Worm (Caenorhabditis elegans): ENCODE results near the gene ceh-48.

ce11 chrIV:6767240-6767639, 44.7 kb upstream of the ceh-48 start:
- TF ChIP-seq unc-62 (GFP tag; optimal IDR thresholded peaks at IDR 0.05) (no peak), dmd-4 (tag; optimal IDR thresholded peaks at IDR 0.05) (no peak), ceh-82 (tag; optimal IDR thresholded peaks at IDR 0.05) (no peak), zag-1 (tag; optimal IDR thresholded peaks at IDR 0.05) (peak; percentile 63), sem-4 (tag; optimal IDR thresholded peaks at IDR 0.05) (no peak), ztf-11 (tag; optimal IDR thresholded peaks at IDR 0.05) (no peak), mdl-1 (tag; optimal IDR thresholded peaks at IDR 0.05) (peak in 1 of 2 experiments; percentile 44), nhr-11 (tag; optimal IDR thresholded peaks at IDR 0.05) (no peak), snpc-4 (tag; optimal IDR thresholded peaks at IDR 0.05) (no peak), peb-1 (tag; optimal IDR thresholded peaks at IDR 0.05) (no peak)
